Worm (Caenorhabditis elegans) whole organism, L3 larva: ENCODE measurements around the gene K11H3.2.

Experiments
- mdl-1 ChIP-seq: fragments of 150-350 bp; optimal IDR thresholded peaks from 2 replicates; lab custom pipeline; 2014; ENCODE audit warnings: missing biosample characterization, missing genetic modification characterization
- nhr-11 ChIP-seq: fragments of 150-350 bp; optimal IDR thresholded peaks from 2 replicates; lab custom pipeline; 2014; ENCODE audit warnings: missing biosample characterization, missing genetic modification characterization
- nhr-12 ChIP-seq: fragments of 150-350 bp; optimal IDR thresholded peaks from 2 replicates; lab custom pipeline; 2014; ENCODE audit warnings: missing biosample characterization, missing genetic modification characterization
- nhr-23 ChIP-seq: fragments of 150-350 bp; optimal IDR thresholded peaks from 2 replicates; lab custom pipeline; 2014; ENCODE audit warnings: missing biosample characterization, missing genetic modification reagents, missing genetic modification characterization
- nhr-28 ChIP-seq: fragments of 150-350 bp; optimal IDR thresholded peaks from 2 replicates; lab custom pipeline; 2014; ENCODE audit warnings: missing biosample characterization, missing genetic modification characterization
- nhr-43 ChIP-seq: sonication (generic microtip); optimal IDR thresholded peaks from 2 replicates; lab custom pipeline; 2016; ENCODE audit warnings: mild to moderate bottlenecking, missing genetic modification characterization, missing compliant biosample characterization; ENCODE audit not compliant: poor library complexity, severe bottlenecking
- sea-2 ChIP-seq: fragments of 150-350 bp; sonication (generic microtip); optimal IDR thresholded peaks from 4 replicates; lab custom pipeline; 2014; ENCODE audit warnings: missing biosample characterization, missing genetic modification reagents, missing genetic modification characterization
- snpc-4 ChIP-seq: fragments of 150-350 bp; optimal IDR thresholded peaks from 2 replicates; lab custom pipeline; 2014; ENCODE audit warnings: missing biosample characterization, missing genetic modification characterization
- unc-62 ChIP-seq: fragments of 150-350 bp; sonication (generic microtip); optimal IDR thresholded peaks from 4 replicates; lab custom pipeline; 2014; ENCODE audit warnings: missing biosample characterization, missing genetic modification reagents, missing genetic modification characterization
- ztf-4 ChIP-seq: fragments of 150-350 bp; optimal IDR thresholded peaks from 2 replicates; lab custom pipeline; 2014; ENCODE audit warnings: missing biosample characterization, missing genetic modification characterization

ce11 chrIII:9849950-9850349, 3.8 kb downstream of the K11H3.2 start:
- no peak for TF ChIP-seq unc-62 (GFP tag; lab: Kevin White, UChicago)
- TF ChIP-seq sea-2 (GFP tag; lab: Kevin White, UChicago), result no peak
- no peak for TF ChIP-seq nhr-11 (tag; lab: Kevin White, UChicago)
- no peak for TF ChIP-seq snpc-4 (tag; lab: Kevin White, UChicago)
- no peak for TF ChIP-seq ztf-4
- no peak for TF ChIP-seq nhr-23 (tag; lab: Kevin White, UChicago)
- TF ChIP-seq nhr-28 (tag; lab: Kevin White, UChicago), result no peak
- no peak for TF ChIP-seq nhr-12
- TF ChIP-seq nhr-43, result no peak
- no peak for TF ChIP-seq mdl-1 (tag; lab: Kevin White, UChicago)
